Fruit fly (Drosophila melanogaster): ENCODE measurements around the gene Hers.

DNA sequence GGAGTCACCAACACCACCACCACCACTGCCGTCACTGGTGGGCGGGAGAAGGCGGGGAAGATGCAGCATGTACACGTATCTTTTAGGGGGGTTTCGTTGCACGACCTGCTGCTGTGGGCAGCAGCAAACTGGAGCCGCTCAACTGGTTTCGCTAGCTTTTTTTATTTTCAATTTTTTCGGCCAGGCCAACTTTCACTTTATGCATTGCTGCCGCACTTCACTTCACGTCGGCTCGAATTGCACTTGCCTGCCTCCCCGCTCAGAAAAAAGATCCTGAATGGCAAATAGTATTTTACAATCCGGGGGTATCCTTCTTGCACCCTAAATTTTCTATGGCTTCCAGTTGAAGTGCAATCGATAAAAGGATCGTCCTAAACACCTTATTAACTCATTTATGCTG lies 34.0 kb downstream of the Hers start:
- no peak for TF ChIP-seq CG8478 (optimal IDR thresholded peaks at IDR 0.05)
- TF ChIP-seq Dll (optimal IDR thresholded peaks at IDR 0.05) = no peak
- no peak for TF ChIP-seq pan (optimal IDR thresholded peaks at IDR 0.05)
